Worm (Caenorhabditis elegans) whole organism, mixed stage, embryonic: ENCODE data around the gene T19C9.8.

Source experiments
- M03D4.4 ChIP-seq: sonication (generic microtip); optimal IDR thresholded peaks from 2 replicates; lab custom pipeline; 2017; ENCODE audit warnings: mild to moderate bottlenecking, missing genetic modification characterization, missing compliant biosample characterization
- bed-3 ChIP-seq: fragments of 200-800 bp; sonication (Bioruptor generic); optimal IDR thresholded peaks from 3 replicates; lab custom pipeline; 2018; ENCODE audit warnings: mild to moderate bottlenecking, missing genetic modification characterization, moderate library complexity, missing compliant biosample characterization
- blmp-1 ChIP-seq: fragments of 150-350 bp; optimal IDR thresholded peaks from 2 replicates; lab custom pipeline; 2014; ENCODE audit warnings: missing biosample characterization, missing genetic modification characterization
- ceh-39 ChIP-seq: fragments of 150-350 bp; optimal IDR thresholded peaks from 2 replicates; lab custom pipeline; 2014; ENCODE audit warnings: missing biosample characterization, missing genetic modification characterization
- ceh-43 ChIP-seq: fragments of 200-800 bp; sonication (Bioruptor generic); optimal IDR thresholded peaks from 2 replicates; lab custom pipeline; 2018; ENCODE audit warnings: mild to moderate bottlenecking, missing genetic modification characterization, moderate library complexity, missing compliant biosample characterization
- ceh-83 ChIP-seq: fragments of 200-800 bp; sonication (Bioruptor generic); optimal IDR thresholded peaks from 2 replicates; lab custom pipeline; 2018; ENCODE audit warnings: mild to moderate bottlenecking, missing genetic modification characterization, missing compliant biosample characterization
- ces-1 ChIP-seq: fragments of 150-350 bp; optimal IDR thresholded peaks from 2 replicates; lab custom pipeline; 2014; ENCODE audit warnings: missing biosample characterization, missing genetic modification reagents, missing genetic modification characterization
- drap-1 ChIP-seq: fragments of 200-800 bp; sonication (Bioruptor generic); optimal IDR thresholded peaks from 3 replicates; lab custom pipeline; 2018; ENCODE audit warnings: mild to moderate bottlenecking, missing genetic modification characterization, missing compliant biosample characterization
- elt-1 ChIP-seq: sonication (generic microtip); optimal IDR thresholded peaks from 2 replicates; lab custom pipeline; 2017; ENCODE audit warnings: missing genetic modification characterization, mild to moderate bottlenecking, missing compliant biosample characterization, antibody characterized with exemption, moderate library complexity, borderline replicate concordance; ENCODE audit not compliant: insufficient read depth
- elt-3 ChIP-seq: fragments of 150-350 bp; optimal IDR thresholded peaks from 2 replicates; lab custom pipeline; 2014; ENCODE audit warnings: missing biosample characterization, missing genetic modification characterization
- flh-1 ChIP-seq: fragments of 200-800 bp; sonication (Bioruptor generic); optimal IDR thresholded peaks from 2 replicates; lab custom pipeline; 2018; ENCODE audit warnings: mild to moderate bottlenecking, missing genetic modification characterization, moderate library complexity, missing compliant biosample characterization
- ham-2 ChIP-seq: fragments of 200-800 bp; sonication (Bioruptor generic); optimal IDR thresholded peaks from 2 replicates; lab custom pipeline; 2018; ENCODE audit warnings: mild to moderate bottlenecking, missing genetic modification characterization, missing compliant biosample characterization
- hlh-1 ChIP-seq: fragments of 150-350 bp; optimal IDR thresholded peaks from 2 replicates; lab custom pipeline; 2014; ENCODE audit warnings: missing biosample characterization, missing genetic modification reagents, missing genetic modification characterization
- lin-13 ChIP-seq: fragments of 150-350 bp; optimal IDR thresholded peaks from 2 replicates; lab custom pipeline; 2014; ENCODE audit warnings: missing biosample characterization, missing genetic modification characterization
- lin-32 ChIP-seq: fragments of 200-800 bp; sonication (Bioruptor generic); optimal IDR thresholded peaks from 2 replicates; lab custom pipeline; 2018; ENCODE audit warnings: mild to moderate bottlenecking, missing genetic modification characterization, missing compliant biosample characterization
- mab-5 ChIP-seq: fragments of 150-350 bp; optimal IDR thresholded peaks from 2 replicates; lab custom pipeline; 2014; ENCODE audit warnings: missing biosample characterization, missing genetic modification characterization
- mls-2 ChIP-seq: sonication (generic microtip); optimal IDR thresholded peaks from 2 replicates; lab custom pipeline; 2016; ENCODE audit warnings: mild to moderate bottlenecking, missing genetic modification characterization, moderate library complexity, missing compliant biosample characterization
- nhr-12 ChIP-seq: fragments of 150-350 bp; optimal IDR thresholded peaks from 2 replicates; lab custom pipeline; 2014; ENCODE audit warnings: missing biosample characterization, missing genetic modification characterization
- nhr-2 ChIP-seq: fragments of 150-350 bp; optimal IDR thresholded peaks from 2 replicates; lab custom pipeline; 2014; ENCODE audit warnings: missing biosample characterization, missing genetic modification characterization
- nhr-28 ChIP-seq: fragments of 150-350 bp; optimal IDR thresholded peaks from 2 replicates; lab custom pipeline; 2014; ENCODE audit warnings: missing biosample characterization, missing genetic modification characterization
- nhr-76 ChIP-seq: sonication (generic microtip); optimal IDR thresholded peaks from 2 replicates; lab custom pipeline; 2017; ENCODE audit warnings: missing biosample characterization, missing genetic modification characterization
- pha-4 ChIP-seq: fragments of 150-350 bp; optimal IDR thresholded peaks from 2 replicates; lab custom pipeline; 2018; ENCODE audit warnings: missing biosample characterization, missing genetic modification reagents, missing genetic modification characterization
- sem-2 ChIP-seq: fragments of 200-800 bp; sonication (Bioruptor generic); optimal IDR thresholded peaks from 2 replicates; lab custom pipeline; 2018; ENCODE audit warnings: mild to moderate bottlenecking, missing genetic modification characterization, missing compliant biosample characterization
- snpc-4 ChIP-seq: fragments of 150-350 bp; optimal IDR thresholded peaks from 2 replicates; lab custom pipeline; 2014; ENCODE audit warnings: missing biosample characterization, missing genetic modification characterization
- sptf-1 ChIP-seq: sonication (generic microtip); optimal IDR thresholded peaks from 2 replicates; lab custom pipeline; 2017; ENCODE audit warnings: mild to moderate bottlenecking, missing genetic modification characterization, moderate library complexity, missing compliant biosample characterization
- tbx-8 ChIP-seq: fragments of 200-800 bp; sonication (Bioruptor generic); optimal IDR thresholded peaks from 2 replicates; lab custom pipeline; 2018; ENCODE audit warnings: mild to moderate bottlenecking, missing genetic modification characterization, moderate library complexity, missing compliant biosample characterization
- unc-120 ChIP-seq: sonication (generic microtip); optimal IDR thresholded peaks from 2 replicates; lab custom pipeline; 2017; ENCODE audit warnings: missing genetic modification characterization, missing compliant biosample characterization; ENCODE audit not compliant: poor library complexity, severe bottlenecking
- unc-39 ChIP-seq: fragments of 150-350 bp; optimal IDR thresholded peaks from 2 replicates; lab custom pipeline; 2014; ENCODE audit warnings: missing biosample characterization, missing genetic modification characterization
- unc-62 ChIP-seq: fragments of 150-350 bp; optimal IDR thresholded peaks from 2 replicates; lab custom pipeline; 2014; ENCODE audit warnings: missing biosample characterization, missing genetic modification reagents, missing genetic modification characterization
- zip-8 ChIP-seq: fragments of 150-350 bp; optimal IDR thresholded peaks from 2 replicates; lab custom pipeline; 2014; ENCODE audit warnings: missing biosample characterization, missing genetic modification characterization
- ztf-11 ChIP-seq: fragments of 150-350 bp; optimal IDR thresholded peaks from 2 replicates; lab custom pipeline; 2014; ENCODE audit warnings: missing biosample characterization, missing genetic modification characterization

Gene T19C9.8

ce11 chrV:17255454-17255853, 16.6 kb downstream of the T19C9.8 start, which contains the start of gene srh-115:
Gene srh-115 (plus strand): TSS chrV:17255754.
- TF ChIP-seq hlh-1 (tag; lab: Kevin White, UChicago): no peak
- TF ChIP-seq sem-2 (GFP tag; lab: Kevin White, UChicago): no peak
- no peak for TF ChIP-seq bed-3 (GFP tag; lab: Kevin White, UChicago)
- no peak for TF ChIP-seq nhr-2 (tag; lab: Kevin White, UChicago)
- no peak for TF ChIP-seq drap-1 (GFP tag; lab: Kevin White, UChicago)
- TF ChIP-seq M03D4.4 (tag; lab: Kevin White, UChicago): no peak
- TF ChIP-seq mab-5 (tag; lab: Kevin White, UChicago): no peak
- no peak for TF ChIP-seq blmp-1 (tag; lab: Kevin White, UChicago)
- no peak for TF ChIP-seq elt-3
- TF ChIP-seq zip-8: no peak
- no peak for TF ChIP-seq ham-2

- TF ChIP-seq elt-1 (tag; lab: Kevin White, UChicago): no peak
- no peak for TF ChIP-seq blmp-1 (tag; lab: Kevin White, UChicago)
- no peak for TF ChIP-seq nhr-12 (tag; lab: Kevin White, UChicago)
- no peak for TF ChIP-seq snpc-4 (tag; lab: Kevin White, UChicago)
- TF ChIP-seq ces-1 (GFP tag; lab: Kevin White, UChicago): no peak
- no peak for TF ChIP-seq unc-39
- TF ChIP-seq bed-3 (GFP tag; lab: Kevin White, UChicago): no peak
- no peak for TF ChIP-seq unc-62 (GFP tag; lab: Kevin White, UChicago)
- TF ChIP-seq nhr-76 (tag; lab: Kevin White, UChicago): no peak
- TF ChIP-seq sem-2 (GFP tag; lab: Kevin White, UChicago): no peak
- no peak for TF ChIP-seq ztf-11 (tag; lab: Kevin White, UChicago)
- no peak for TF ChIP-seq sptf-1
- no peak for TF ChIP-seq ceh-43 (GFP tag; lab: Kevin White, UChicago)
- no peak for TF ChIP-seq lin-13
- no peak for TF ChIP-seq hlh-1 (tag; lab: Kevin White, UChicago)
- no peak for TF ChIP-seq tbx-8 (GFP tag; lab: Kevin White, UChicago)
- TF ChIP-seq ceh-83 (GFP tag; lab: Kevin White, UChicago): no peak
- TF ChIP-seq ham-2: no peak
- TF ChIP-seq zip-8: no peak
Measured at ce11 chrV:17257637-17258036, 18.7 kb downstream of the T19C9.8 start.

- TF ChIP-seq ces-1 (GFP tag; lab: Kevin White, UChicago): no peak
- TF ChIP-seq ztf-11 (tag; lab: Kevin White, UChicago): no peak
- TF ChIP-seq mab-5 (tag; lab: Kevin White, UChicago): no peak
- no peak for TF ChIP-seq hlh-1 (tag; lab: Kevin White, UChicago)
- TF ChIP-seq nhr-28 (tag; lab: Kevin White, UChicago): no peak
Measured at ce11 chrV:17258244-17258643, 19.3 kb downstream of the T19C9.8 start.

ce11 chrV:17258868-17259267, 20.0 kb downstream of the T19C9.8 start, which contains the start of gene fbxa-85:
Gene fbxa-85 (plus strand): TSS chrV:17259168.
- TF ChIP-seq elt-3 (no peak), flh-1 (GFP tag; lab: Kevin White, UChicago) (no peak), nhr-2 (tag; lab: Kevin White, UChicago) (no peak), sptf-1 (no peak), mls-2 (tag; lab: Kevin White, UChicago) (no peak), lin-13 (no peak), pha-4 (tag; lab: Kevin White, UChicago) (no peak), blmp-1 (tag; lab: Kevin White, UChicago) (no peak), M03D4.4 (tag; lab: Kevin White, UChicago) (no peak), unc-39 (no peak), ceh-43 (GFP tag; lab: Kevin White, UChicago) (no peak), tbx-8 (GFP tag; lab: Kevin White, UChicago) (no peak), nhr-76 (tag; lab: Kevin White, UChicago) (no peak), hlh-1 (tag; lab: Kevin White, UChicago) (no peak), drap-1 (GFP tag; lab: Kevin White, UChicago) (no peak)

ce11 chrV:17261385-17261784, 22.5 kb downstream of the T19C9.8 start:
- TF ChIP-seq sptf-1: no peak
- no peak for TF ChIP-seq ztf-11 (tag; lab: Kevin White, UChicago)
- no peak for TF ChIP-seq ceh-43 (GFP tag; lab: Kevin White, UChicago)
- TF ChIP-seq bed-3 (GFP tag; lab: Kevin White, UChicago): no peak
- TF ChIP-seq ceh-39 (tag; lab: Kevin White, UChicago): no peak
- TF ChIP-seq nhr-12 (tag; lab: Kevin White, UChicago): no peak
- no peak for TF ChIP-seq lin-32 (GFP tag; lab: Kevin White, UChicago)
- no peak for TF ChIP-seq zip-8
- no peak for TF ChIP-seq unc-39
- TF ChIP-seq unc-120 (tag; lab: Kevin White, UChicago): no peak
- TF ChIP-seq nhr-2 (tag; lab: Kevin White, UChicago): no peak
- TF ChIP-seq blmp-1 (tag; lab: Kevin White, UChicago): no peak
